Worm (Caenorhabditis elegans): Measurements from ENCODE around the gene str-188.

The str-188 gene

ce11 chrV:9701861-9702260, 14.6 kb upstream of the str-188 start:
- TF ChIP-seq W03F9.2 (tag; optimal IDR thresholded peaks at IDR 0.05) (no peak), him-1 (tag; optimal IDR thresholded peaks at IDR 0.05) (no peak), dao-5 (tag; optimal IDR thresholded peaks at IDR 0.05) (no peak)

ce11 chrV:9702755-9703154, 13.7 kb upstream of the str-188 start, which contains the start of gene xbx-6:
xbx-6 (plus strand) TSS chrV:9703055.
- TF ChIP-seq dao-5 (tag; optimal IDR thresholded peaks at IDR 0.05) (no peak), W03F9.2 (tag; optimal IDR thresholded peaks at IDR 0.05) (no peak), him-1 (tag; optimal IDR thresholded peaks at IDR 0.05) (no peak)

ce11 chrV:9703549-9703948, 12.9 kb upstream of the str-188 start:
- TF ChIP-seq W03F9.2 (tag; optimal IDR thresholded peaks at IDR 0.05) (no peak), him-1 (tag; optimal IDR thresholded peaks at IDR 0.05) (no peak), dao-5 (tag; optimal IDR thresholded peaks at IDR 0.05) (no peak)

DNA sequence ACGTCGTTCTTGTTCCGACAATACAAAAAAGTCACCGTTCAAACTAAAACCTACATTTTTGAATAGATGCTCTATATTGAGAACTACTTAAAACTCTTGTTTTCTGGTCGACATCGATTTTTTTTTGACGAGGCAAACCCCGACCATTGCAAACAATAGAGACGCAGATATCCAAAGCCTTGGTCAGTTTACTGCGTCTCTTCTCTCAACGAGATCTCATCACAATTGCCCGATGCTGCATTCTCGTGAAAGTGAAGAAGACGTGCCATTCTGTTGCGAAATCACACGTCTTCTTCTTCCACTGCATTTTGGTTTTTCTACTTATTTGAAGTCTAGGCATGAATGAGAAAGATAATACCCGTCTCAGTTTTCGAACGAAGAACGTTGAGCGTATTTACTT, 12.1 kb upstream of the str-188 start:
- no peak for TF ChIP-seq W03F9.2 (tag; optimal IDR thresholded peaks at IDR 0.05)
- TF ChIP-seq dao-5 (tag; optimal IDR thresholded peaks at IDR 0.05), result no peak
- no peak for TF ChIP-seq him-1 (tag; optimal IDR thresholded peaks at IDR 0.05)

- TF ChIP-seq him-1 (tag; optimal IDR thresholded peaks at IDR 0.05), result no peak
- TF ChIP-seq dao-5 (tag; optimal IDR thresholded peaks at IDR 0.05), result no peak
- no peak for TF ChIP-seq W03F9.2 (tag; optimal IDR thresholded peaks at IDR 0.05)
Observed at ce11 chrV:9706592-9706991, 9.9 kb upstream of the str-188 start.

- TF ChIP-seq W03F9.2 (tag; optimal IDR thresholded peaks at IDR 0.05) (no peak), him-1 (tag; optimal IDR thresholded peaks at IDR 0.05) (no peak), dao-5 (tag; optimal IDR thresholded peaks at IDR 0.05) (no peak)
Observed at ce11 chrV:9709747-9710146, 6.8 kb upstream of the str-188 start, which contains the start of gene tag-120. tag-120 (minus strand) TSS chrV:9709814.

DNA sequence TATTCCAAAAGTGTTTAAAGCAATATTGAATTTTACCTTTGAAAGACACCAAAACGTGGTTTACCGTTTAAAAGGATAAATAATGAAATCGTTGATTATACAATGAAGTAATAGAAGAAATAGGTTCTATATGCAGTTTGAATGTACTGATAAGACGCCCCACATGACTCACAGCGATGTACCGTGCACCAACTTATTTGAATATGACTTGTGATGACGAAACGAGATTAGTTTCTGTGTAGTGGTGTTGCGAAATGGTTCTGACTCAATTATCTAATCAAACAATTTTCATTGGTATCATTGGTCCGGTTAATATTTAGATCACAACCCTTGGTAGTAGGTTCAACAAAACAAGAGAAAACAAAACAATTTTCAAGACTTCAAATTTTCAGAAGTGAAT, 5.3 kb upstream of the str-188 start:
- TF ChIP-seq him-1 (tag; optimal IDR thresholded peaks at IDR 0.05) (no peak), dao-5 (tag; optimal IDR thresholded peaks at IDR 0.05) (no peak), W03F9.2 (tag; optimal IDR thresholded peaks at IDR 0.05) (no peak)

DNA sequence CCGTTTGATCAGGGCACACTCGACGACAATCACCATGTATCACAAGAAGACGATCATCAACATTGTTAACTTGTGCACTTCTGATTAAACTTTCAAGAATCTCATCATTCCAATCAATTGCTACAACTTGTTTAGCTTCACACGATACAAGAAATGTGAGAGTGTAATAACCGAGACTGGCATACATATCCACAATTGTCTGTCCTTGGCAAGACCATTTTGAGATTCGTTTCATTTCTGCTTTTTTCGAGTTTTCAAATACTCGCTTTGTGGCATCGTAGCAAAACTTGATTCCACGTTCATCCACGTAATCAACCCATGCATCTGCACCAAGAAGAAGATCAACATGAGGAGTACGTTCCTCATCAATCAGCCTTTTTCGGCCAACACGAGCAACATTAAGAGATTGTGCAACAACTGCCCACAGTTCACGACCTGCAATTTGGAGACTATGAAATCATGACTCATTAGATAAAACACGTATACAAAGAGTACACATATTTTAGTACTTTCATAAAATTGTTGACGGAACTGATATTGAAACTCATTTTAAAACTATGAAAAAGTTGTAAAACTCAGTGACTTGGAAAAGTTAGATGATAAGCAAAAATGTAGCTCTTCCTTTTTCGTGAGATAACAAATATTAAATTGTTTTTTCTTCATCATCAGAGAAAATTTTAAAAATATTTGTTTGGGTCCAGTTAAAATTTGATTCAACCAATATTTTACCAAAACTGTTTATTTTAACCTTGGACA, 3.9 kb upstream of the str-188 start:
- TF ChIP-seq dao-5 (tag; optimal IDR thresholded peaks at IDR 0.05) (no peak), W03F9.2 (tag; optimal IDR thresholded peaks at IDR 0.05) (no peak)

DNA sequence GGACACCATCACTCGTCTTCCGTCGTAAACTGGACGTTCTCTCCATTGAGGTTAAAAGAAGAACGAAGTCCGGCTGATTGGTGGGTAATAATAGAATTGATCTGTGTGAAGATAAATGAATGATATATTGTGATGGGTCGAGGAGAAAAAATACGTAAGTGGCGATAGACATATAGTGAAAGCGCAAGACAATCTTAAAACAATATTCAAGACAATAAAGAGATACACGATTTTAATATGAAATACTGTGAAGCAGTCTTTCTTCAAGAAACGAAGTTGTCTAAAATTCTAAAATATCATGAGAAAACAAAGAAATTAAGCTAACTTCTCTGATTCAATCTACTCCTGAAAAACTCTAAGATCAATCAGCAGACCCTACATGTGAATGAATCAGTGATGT, 3.0 kb upstream of the str-188 start, which contains the start of gene F40F9.10:
TSS of gene F40F9.10 (minus strand) at position 101 of the 400 bp plus-strand sequence.
- TF ChIP-seq W03F9.2 (tag; optimal IDR thresholded peaks at IDR 0.05) (no peak), dao-5 (tag; optimal IDR thresholded peaks at IDR 0.05) (no peak), him-1 (tag; optimal IDR thresholded peaks at IDR 0.05) (no peak)

- no peak for TF ChIP-seq dao-5 (tag; optimal IDR thresholded peaks at IDR 0.05)
- no peak for TF ChIP-seq W03F9.2 (tag; optimal IDR thresholded peaks at IDR 0.05)
Observed at ce11 chrV:9714909-9715308, 1.6 kb upstream of the str-188 start, which contains the start of gene F40F9.3. F40F9.3 (plus strand) TSS chrV:9715209.

DNA sequence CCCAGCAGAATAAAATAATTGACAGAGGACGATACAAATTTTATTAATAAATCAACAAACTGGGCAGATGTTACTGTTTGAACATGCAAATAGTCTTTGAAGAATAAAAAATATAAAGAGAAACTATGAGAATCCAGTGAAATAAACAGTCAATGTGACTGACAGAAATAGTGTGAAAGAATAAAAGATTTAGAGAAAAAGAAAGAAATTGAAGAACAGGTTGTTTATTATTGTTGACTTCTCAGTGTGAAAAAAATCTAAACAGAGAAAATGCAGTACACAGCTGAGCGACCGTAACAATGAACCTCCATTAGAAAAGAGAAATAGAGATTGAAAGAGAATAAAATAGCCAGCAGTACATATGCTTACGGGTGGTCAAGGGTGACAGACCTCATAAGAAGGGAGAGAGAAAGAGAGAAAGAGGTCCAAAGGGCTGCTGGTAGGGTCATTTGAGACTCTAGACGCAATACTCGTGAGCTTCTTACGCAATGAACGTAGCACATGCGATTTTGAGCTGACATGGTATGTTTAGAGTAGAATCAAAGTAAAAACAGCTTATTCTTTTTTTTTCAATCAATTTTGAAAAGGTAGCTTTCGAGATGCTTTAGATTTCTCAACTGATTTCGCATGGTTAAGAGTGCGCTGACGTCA, 7.6 kb downstream of the str-188 start, which contains the start of gene slcr-46.3:
TSS of gene slcr-46.3 (minus strand) at position 86 of the 651 bp plus-strand sequence.
- TF ChIP-seq dao-5 (tag; optimal IDR thresholded peaks at IDR 0.05) (no peak), W03F9.2 (tag; optimal IDR thresholded peaks at IDR 0.05) (no peak), him-1 (tag; optimal IDR thresholded peaks at IDR 0.05) (no peak)

DNA sequence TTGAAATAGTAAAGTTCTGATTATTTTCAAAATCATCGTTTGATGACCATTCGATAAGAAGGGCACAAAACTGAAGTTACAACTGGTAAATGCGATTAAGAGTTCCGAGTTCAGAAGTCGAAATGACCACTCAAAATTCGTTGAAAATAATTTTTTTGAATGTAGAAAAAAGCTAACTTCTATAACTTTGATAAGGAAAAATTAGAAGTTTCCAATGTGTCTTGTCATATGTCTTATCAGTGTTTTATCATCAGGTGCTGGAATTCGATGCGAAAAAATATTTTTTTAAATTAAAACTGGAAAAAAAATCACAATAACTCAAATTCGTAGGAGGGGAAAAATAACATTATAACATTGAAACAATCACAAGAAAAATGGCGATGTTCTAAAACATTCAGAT, 9.2 kb downstream of the str-188 start:
- TF ChIP-seq dao-5 (tag; optimal IDR thresholded peaks at IDR 0.05) (no peak), W03F9.2 (tag; optimal IDR thresholded peaks at IDR 0.05) (no peak), him-1 (tag; optimal IDR thresholded peaks at IDR 0.05) (no peak)

ce11 chrV:9729462-9730162, 13.1 kb downstream of the str-188 start, which contains the start of the genes aagr-3 and drap-1:
aagr-3 (minus strand) TSS chrV:9729512.
drap-1 (plus strand) TSS chrV:9730106.
- TF ChIP-seq him-1 (tag; optimal IDR thresholded peaks at IDR 0.05), result no peak
- TF ChIP-seq W03F9.2 (tag; optimal IDR thresholded peaks at IDR 0.05), result peak; percentile 28
